Fruit fly (Drosophila melanogaster): ENCODE results near the gene CG15435.

Gene CG15435

DNA sequence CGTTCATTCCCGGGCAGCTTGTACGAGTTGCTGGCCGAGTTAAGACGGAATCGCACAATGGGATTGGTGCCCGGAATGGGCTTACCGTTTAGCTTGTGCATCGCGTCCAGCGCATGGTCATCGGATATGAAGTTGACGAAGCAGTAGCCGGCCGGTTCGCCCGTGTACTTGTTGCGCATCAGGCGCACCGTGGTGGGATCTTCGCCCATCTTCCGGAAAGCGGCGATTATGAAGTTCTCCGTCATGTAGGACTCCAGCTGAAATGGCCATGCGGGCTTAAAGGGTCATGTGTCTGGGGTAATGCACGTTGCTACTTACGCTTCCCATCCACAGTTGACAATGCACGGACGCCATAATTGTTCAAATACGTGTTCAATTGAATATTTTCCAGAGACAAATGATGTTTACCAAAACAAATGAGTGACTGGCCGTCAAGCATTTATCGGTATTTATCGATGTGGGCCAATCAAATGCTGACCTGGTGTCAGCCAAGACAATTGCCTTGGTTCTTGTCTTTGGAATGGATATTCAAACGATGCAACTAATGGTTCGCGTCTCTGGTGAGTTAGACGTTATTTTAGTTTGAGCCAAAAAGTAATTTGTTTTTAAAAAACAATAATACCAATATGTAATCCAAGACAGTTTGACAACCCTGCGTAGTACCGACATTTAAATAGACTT is 5.4 kb upstream of the CG15435 start, which contains the start of the genes Secp43 and ND-B8:
Gene Secp43 (minus strand): TSS at position 445 of the 681 bp plus-strand sequence.
Gene ND-B8 (plus strand): TSS at position 618 of the 681 bp plus-strand sequence.
- no peak for TF ChIP-seq noc (tag; optimal IDR thresholded peaks at IDR 0.05)

DNA sequence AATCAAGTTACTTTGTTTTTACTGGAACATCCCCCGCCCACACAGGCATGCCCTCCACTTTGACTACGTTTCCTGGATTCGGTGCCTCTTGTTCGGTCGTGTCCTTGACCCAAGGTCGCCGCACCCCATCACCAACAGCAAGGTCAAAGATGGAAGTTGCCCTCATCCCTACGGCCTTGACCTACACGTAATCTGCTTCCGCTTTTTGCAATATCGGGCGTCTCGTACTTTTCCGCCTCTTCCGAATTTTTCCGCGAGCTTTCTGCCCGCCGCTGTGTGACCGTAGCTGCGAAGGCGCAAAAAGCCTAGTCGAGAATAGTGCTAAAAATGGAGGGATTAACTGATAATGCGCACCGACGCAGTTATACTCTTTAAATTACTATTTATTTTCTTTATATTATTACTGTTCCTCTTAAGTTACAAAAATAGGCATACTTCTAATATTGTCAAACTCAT is 3.0 kb upstream of the CG15435 start, which contains the start of gene Gs1l:
Gene Gs1l (minus strand): TSS at position 269 of the 456 bp plus-strand sequence.
- TF ChIP-seq noc (tag; optimal IDR thresholded peaks at IDR 0.05): no peak

DNA sequence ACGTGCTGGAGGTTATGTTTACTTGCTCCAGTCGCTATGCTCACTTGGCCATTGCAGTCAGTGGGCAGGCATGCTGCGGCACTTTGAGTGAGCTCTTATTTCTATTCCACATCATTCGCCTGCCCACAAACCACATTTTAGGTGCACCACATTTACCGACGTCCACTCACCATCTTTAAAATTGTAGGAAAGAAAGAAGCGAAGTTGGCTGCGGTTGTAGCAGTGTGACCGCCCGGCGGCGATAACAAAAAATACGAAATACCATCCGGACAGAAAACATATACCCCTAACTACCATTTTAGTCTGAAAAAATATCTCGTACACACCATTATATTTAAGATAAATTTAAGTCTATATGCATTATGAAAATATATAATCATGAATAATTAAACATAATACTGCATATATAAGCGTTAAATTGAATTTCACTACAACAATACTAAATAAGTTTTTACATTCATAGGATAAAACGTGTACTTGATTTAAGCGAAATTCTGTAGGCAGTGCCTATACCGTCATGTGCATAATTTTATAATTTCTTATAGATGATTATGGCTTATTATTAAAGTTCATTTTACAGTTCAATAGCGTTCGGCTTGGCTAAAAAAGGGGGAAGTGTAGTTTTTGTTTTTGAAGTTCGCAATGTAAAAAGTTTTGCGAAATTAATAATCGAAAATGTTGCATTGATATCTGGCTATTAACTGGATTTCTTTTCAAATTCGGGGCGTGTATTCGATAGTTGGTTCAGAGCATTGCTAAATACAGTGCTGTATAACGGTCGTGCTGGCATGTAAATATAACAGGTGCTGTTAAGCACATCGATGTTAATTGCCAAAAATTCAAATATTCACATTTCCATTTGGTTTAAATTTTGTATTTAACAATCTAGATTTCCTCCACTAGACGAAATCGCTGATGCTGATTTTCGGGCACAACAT is 1.1 kb upstream of the CG15435 start, which contains the start of gene RpL27A:
Gene RpL27A (minus strand): TSS at position 246 of the 938 bp plus-strand sequence.
- TF ChIP-seq noc (tag; optimal IDR thresholded peaks at IDR 0.05): peak; percentile 45

DNA sequence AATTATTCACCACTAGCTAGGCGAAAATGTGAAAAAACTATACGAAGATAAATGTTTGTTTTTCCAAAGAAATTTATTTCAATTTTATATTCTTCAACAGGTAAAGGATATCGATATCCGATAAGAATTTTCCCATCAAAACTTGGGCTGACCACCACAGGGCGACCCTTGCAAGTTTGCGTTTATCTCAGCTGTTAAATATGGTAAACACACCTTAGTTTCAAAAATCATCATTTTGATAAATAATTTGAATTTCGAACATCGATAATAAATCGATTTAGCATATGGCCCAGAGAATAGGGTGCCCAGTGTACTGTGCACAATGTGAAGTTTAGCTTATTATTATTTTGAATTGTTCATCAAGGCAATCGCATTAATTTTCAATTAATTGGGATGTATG is 3.8 kb downstream of the CG15435 start, which contains the start of the genes CG15443 and Paris:
Gene CG15443 (minus strand): TSS at position 125 of the 400 bp plus-strand sequence.
Gene Paris (plus strand): TSS at position 289 of the 400 bp plus-strand sequence.
- TF ChIP-seq noc (tag; optimal IDR thresholded peaks at IDR 0.05): no peak

DNA sequence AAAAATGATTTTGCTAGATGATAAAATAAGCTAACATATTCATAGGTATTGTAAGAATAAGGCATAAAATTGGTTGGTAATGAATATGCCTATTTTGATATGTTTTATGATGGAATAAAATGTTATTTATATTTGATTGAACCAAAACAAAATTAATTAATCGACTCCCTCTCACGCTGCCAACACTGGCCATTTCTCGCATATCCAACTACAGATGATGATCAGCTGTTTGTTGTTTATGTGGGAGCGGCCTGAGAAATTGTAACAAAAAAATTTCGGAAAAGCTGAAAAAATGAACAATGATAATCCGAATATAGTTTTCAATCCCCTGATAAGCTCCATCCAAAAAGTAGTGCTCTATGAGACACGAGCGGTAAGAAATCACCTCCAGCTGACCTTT is 5.4 kb downstream of the CG15435 start, which contains the start of gene FIG4:
Gene FIG4 (plus strand): TSS at position 229 of the 400 bp plus-strand sequence.
- TF ChIP-seq noc (tag; optimal IDR thresholded peaks at IDR 0.05): no peak

DNA sequence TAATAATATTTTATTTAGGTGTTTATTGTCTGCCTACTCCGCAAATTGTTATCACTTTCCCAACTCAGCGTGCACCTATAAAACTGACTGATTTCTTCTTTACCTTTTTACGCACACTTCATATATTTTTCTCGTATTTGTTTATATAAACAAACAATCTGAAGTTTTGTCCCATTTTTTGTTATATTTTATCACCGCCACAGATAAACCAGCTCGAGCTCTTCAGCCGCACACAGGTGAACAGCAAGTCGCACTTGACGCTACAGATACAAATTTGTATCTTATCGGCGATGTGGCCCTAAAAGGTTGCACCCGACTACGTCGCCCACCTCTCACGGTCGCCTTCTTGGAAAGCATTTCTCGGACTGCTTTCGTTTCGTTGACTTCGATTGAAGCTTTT is 15.9 kb downstream of the CG15435 start:
- TF ChIP-seq noc (tag; optimal IDR thresholded peaks at IDR 0.05): peak; percentile 78

DNA sequence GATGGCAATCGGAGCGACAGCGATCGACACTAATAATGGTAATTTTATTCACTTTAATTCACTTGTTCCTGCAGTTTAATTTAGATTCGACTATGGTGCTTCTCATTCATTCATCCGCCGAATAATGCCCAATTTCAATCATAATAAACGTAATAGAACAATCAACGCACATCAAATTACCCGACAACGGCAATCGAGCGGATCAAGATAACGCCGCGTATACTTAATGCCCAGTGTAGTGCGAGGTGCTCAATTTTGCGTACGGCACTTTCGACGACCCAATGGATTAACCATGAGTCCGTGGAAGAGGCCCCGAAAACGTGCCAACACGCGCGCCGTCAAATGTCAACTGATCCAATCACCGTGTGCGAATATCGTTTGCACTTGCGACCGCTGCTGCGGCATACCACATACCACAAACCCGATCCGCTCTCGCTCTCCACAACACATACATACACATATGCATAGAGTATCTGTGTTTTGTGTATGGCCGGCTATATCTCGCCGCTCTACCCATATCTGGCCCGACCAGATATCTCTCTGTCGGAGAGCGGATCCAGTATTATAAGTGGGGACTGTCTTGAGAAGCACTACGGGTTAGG is 17.2 kb downstream of the CG15435 start, which contains the start of gene ine:
Gene ine (minus strand): TSS at position 351 of the 602 bp plus-strand sequence.
- TF ChIP-seq noc (tag; optimal IDR thresholded peaks at IDR 0.05): peak; percentile 2

DNA sequence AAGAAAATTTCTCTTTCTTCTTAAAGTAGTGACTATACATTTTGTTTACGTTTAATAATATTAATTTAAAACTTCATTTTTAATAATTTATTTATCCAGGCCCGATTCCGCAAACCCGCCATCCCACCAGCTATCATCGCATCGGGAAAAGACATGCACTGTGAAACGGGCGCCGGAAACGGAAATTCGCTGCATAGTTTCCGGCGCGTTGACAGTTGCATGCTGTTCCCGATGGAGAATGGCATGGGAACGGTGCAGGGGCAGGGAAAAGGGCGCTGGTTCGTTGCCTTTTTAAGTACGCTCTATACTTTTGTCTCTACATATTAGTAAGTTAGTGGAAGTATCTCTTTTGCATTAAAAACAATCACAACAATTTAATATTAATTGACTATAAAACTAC is 18.4 kb downstream of the CG15435 start:
- TF ChIP-seq noc (tag; optimal IDR thresholded peaks at IDR 0.05): no peak
